Worm (Caenorhabditis elegans) whole organism, L4/young adult: Measurements from ENCODE around the gene Y51H7BR.4.
"Not testable (repeated sequence)": the region's sequence is repeated elsewhere in the genome, so short reads cannot be mapped to it uniquely, and the experiment has no call there.

ENCODE experiments used
- W03F9.2 ChIP-seq: fragments of 150-350 bp; optimal IDR thresholded peaks from 2 replicates; lab custom pipeline; 2014; ENCODE audit warnings: missing biosample characterization, missing genetic modification characterization
- dao-5 ChIP-seq: sonication (generic microtip); optimal IDR thresholded peaks from 2 replicates; lab custom pipeline; 2016; ENCODE audit warnings: missing genotype, missing genetic modification characterization, moderate library complexity, missing compliant biosample characterization
- him-1 ChIP-seq: sonication (generic microtip); optimal IDR thresholded peaks from 2 replicates; lab custom pipeline; 2016; ENCODE audit warnings: missing genotype, missing genetic modification reagents, missing genetic modification characterization, missing compliant biosample characterization

- TF ChIP-seq dao-5; W03F9.2 (tag; lab: Kevin White, UChicago); him-1 (tag; lab: Kevin White, UChicago): not testable (repeated sequence)
Observed at ce11 chrII:1556217-1556616, 27.1 kb downstream of the Y51H7BR.4 start, which contains the start of the genes fbxb-54 and fbxb-50.
